Worm (Caenorhabditis elegans): Measurements from ENCODE around the gene R10E9.3.

DNA sequence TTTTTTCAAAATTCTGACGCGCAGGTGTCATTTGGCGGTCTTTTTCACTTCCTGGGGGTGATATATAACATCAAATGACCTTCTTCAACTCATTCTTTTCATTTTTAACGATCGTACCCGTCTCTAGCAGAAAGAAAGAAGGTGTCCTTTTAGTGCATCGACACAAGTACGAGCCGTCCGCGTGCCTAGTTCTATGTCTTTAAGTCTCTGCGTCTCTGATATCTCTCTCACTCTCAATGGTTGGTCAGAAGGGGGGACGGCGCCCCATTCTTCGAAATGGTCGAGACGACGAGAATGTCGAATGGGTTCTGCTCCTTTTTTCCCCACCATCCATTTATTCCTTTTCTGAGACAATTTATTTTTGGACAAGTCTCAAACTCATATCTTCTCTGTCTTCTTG lies 4.3 kb upstream of the R10E9.3 start:
- TF ChIP-seq med-1 (GFP tag; optimal IDR thresholded peaks at IDR 0.05; ENCODE audit: insufficient read depth), result no peak
- no peak for TF ChIP-seq ztf-23 (GFP tag; IDR thresholded peaks at IDR 0.05)
- no peak for TF ChIP-seq T22C8.4 (GFP tag; IDR thresholded peaks at IDR 0.05)
- TF ChIP-seq ref-1 (GFP tag; conservative IDR thresholded peaks at IDR 0.05), result no peak

Measured in whole organism, midembryonic.